Worm (Caenorhabditis elegans) whole organism, L3 larva: Measurements from ENCODE around the gene C35D10.8.

Experiments
- R02D3.7 ChIP-seq: fragments of 150-350 bp; optimal IDR thresholded peaks from 2 replicates; lab custom pipeline; 2014; ENCODE audit warnings: missing biosample characterization, missing genetic modification characterization
- aly-2 ChIP-seq: fragments of 150-350 bp; optimal IDR thresholded peaks from 2 replicates; lab custom pipeline; 2014; ENCODE audit warnings: missing biosample characterization, missing genetic modification characterization
- ceh-28 ChIP-seq: fragments of 150-350 bp; optimal IDR thresholded peaks from 2 replicates; lab custom pipeline; 2014; ENCODE audit warnings: missing biosample characterization, missing genetic modification reagents, missing genetic modification characterization
- elt-2 ChIP-seq: sonication (generic microtip); optimal IDR thresholded peaks from 2 replicates; lab custom pipeline; 2016; ENCODE audit warnings: missing genetic modification reagents, mild to moderate bottlenecking, missing genetic modification characterization, missing compliant biosample characterization
- fos-1 ChIP-seq: fragments of 150-350 bp; optimal IDR thresholded peaks from 2 replicates; lab custom pipeline; 2014; ENCODE audit warnings: missing biosample characterization, missing genetic modification characterization
- jun-1 ChIP-seq: fragments of 150-350 bp; optimal IDR thresholded peaks from 2 replicates; lab custom pipeline; 2014; ENCODE audit warnings: missing biosample characterization, missing genetic modification reagents, missing genetic modification characterization
- pqm-1 ChIP-seq: fragments of 150-350 bp; optimal IDR thresholded peaks from 2 replicates; lab custom pipeline; 2017; ENCODE audit warnings: missing biosample characterization, missing genetic modification characterization, inconsistent platforms
- skn-1 ChIP-seq: fragments of 150-350 bp; optimal IDR thresholded peaks from 2 replicates; lab custom pipeline; 2014; ENCODE audit warnings: missing biosample characterization, missing genetic modification characterization
- snpc-4 ChIP-seq: fragments of 150-350 bp; optimal IDR thresholded peaks from 2 replicates; lab custom pipeline; 2014; ENCODE audit warnings: missing biosample characterization, missing genetic modification characterization
- unc-39 ChIP-seq: sonication (generic microtip); optimal IDR thresholded peaks from 4 replicates; lab custom pipeline; 2017; ENCODE audit warnings: missing biosample characterization, missing genetic modification characterization
- unc-62 ChIP-seq: fragments of 150-350 bp; sonication (generic microtip); optimal IDR thresholded peaks from 4 replicates; lab custom pipeline; 2014; ENCODE audit warnings: missing biosample characterization, missing genetic modification reagents, missing genetic modification characterization

DNA sequence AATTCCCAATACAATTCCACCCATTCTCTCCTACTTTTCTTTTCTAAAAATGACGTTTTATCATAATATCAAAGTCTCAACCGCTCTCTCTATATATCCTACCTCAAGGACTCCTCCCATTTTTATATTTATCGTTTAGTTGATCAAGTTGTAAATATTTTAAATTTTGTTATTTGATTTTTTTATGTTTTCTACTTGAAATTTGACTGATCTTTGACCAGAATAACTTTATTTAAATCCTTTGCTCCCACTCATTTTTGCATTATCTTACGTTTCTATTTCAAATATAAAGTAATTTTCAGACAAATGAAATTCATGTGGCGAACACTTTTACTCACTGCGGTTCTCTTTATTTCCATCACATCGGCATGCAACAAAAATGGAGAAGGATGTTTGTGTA is 17.6 kb upstream of the C35D10.8 start, which contains the start of the genes acbp-7 and F26A1.19:
- TF ChIP-seq aly-2 (tag; lab: Kevin White, UChicago) (no peak), snpc-4 (tag; lab: Kevin White, UChicago) (no peak), unc-39 (tag; lab: Kevin White, UChicago) (no peak), unc-62 (GFP tag; lab: Kevin White, UChicago) (no peak), pqm-1 (tag; lab: Kevin White, UChicago) (no peak), skn-1 (tag; lab: Kevin White, UChicago) (no peak), jun-1 (tag; lab: Kevin White, UChicago) (no peak), fos-1 (no peak), ceh-28 (tag; lab: Kevin White, UChicago) (no peak), elt-2 (tag; lab: Kevin White, UChicago) (no peak), R02D3.7 (tag; lab: Kevin White, UChicago) (no peak)
